Fruit fly (Drosophila melanogaster): Measurements from ENCODE around the gene ND-B8.

The ND-B8 gene

DNA sequence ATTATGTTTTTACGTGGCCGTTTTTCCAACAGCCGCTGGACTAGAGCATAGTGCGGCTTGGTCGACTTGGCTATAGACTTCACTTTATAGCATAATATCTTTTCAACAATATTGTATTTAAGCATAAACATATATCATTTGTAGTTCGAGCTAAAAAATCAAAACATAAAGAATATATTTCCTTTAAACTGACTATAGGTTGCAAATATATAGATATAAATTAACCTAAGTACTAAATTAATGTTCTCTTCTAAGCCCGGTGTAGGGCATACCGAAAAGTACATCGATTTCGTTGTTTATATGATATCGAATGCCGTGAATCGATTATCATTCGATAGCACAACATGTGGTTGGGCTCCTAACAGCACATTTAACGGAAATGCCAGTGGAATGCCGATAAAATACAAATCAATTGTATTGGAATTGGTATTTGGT is 5.8 kb upstream of the ND-B8 start, which contains the start of gene MFS18 (continued):
- TF ChIP-seq Hmr (GFP tag; optimal IDR thresholded peaks at IDR 0.05): peak; percentile 97
- TF ChIP-seq CG3847 (GFP tag; IDR thresholded peaks at IDR 0.05): peak; percentile 97
- peak; percentile 97 for TF ChIP-seq CG7372 (GFP tag; IDR thresholded peaks at IDR 0.05)
- peak; percentile 96 for TF ChIP-seq CG34376 (GFP tag; optimal IDR thresholded peaks at IDR 0.05)
- TF ChIP-seq Tbp (GFP tag; optimal IDR thresholded peaks at IDR 0.05): no peak
- peak; percentile 99 for TF ChIP-seq CG7271 (tag; optimal IDR thresholded peaks at IDR 0.05)
- peak; percentile 77; the same call in 1 of the 2 replicates for TF ChIP-seq amos (GFP tag; IDR thresholded peaks at IDR 0.05; ENCODE audit: partially characterized antibody)
- TF ChIP-seq TFAM (GFP tag; optimal IDR thresholded peaks at IDR 0.05): peak; percentile 94
- TF ChIP-seq Six4 (GFP tag; optimal IDR thresholded peaks at IDR 0.05): peak; percentile 99
- peak in 1 of 3 experiments; percentile 96 for TF ChIP-seq Stat92E (GFP tag; optimal IDR thresholded peaks at IDR 0.05)
- TF ChIP-seq CG11696 (GFP tag; IDR thresholded peaks at IDR 0.05): peak; percentile 97
- TF ChIP-seq nerfin-2 (GFP tag; IDR thresholded peaks at IDR 0.05; ENCODE audit: partially characterized antibody): peak; percentile 90
- TF ChIP-seq CG6272 (GFP tag; IDR thresholded peaks at IDR 0.05): peak; percentile 98
- TF ChIP-seq Aef1 (GFP tag; IDR thresholded peaks at IDR 0.05): peak; percentile 98
- peak; percentile 78 for TF ChIP-seq ac (GFP tag; optimal IDR thresholded peaks at IDR 0.05)
- peak; percentile 96 for TF ChIP-seq bowl (GFP tag; IDR thresholded peaks at IDR 0.05)
- TF ChIP-seq yki (optimal IDR thresholded peaks at IDR 0.05): no peak
- peak; percentile 92 for TF ChIP-seq crc (GFP tag; optimal IDR thresholded peaks at IDR 0.05)
- peak; percentile 86 for TF ChIP-seq CG10321 (GFP tag; IDR thresholded peaks at IDR 0.05)
- peak; percentile 97 for TF ChIP-seq dati (GFP tag; IDR thresholded peaks at IDR 0.05)
- TF ChIP-seq croc (GFP tag; conservative IDR thresholded peaks at IDR 0.05): peak; percentile 98
- TF ChIP-seq CoRest (tag; optimal IDR thresholded peaks at IDR 0.05): peak; percentile 96
- peak; percentile 97 for TF ChIP-seq CG6765 (GFP tag; optimal IDR thresholded peaks at IDR 0.05)
- peak; percentile 96 for TF ChIP-seq CG2120 (GFP tag; optimal IDR thresholded peaks at IDR 0.05)
- TF ChIP-seq HLH3B (GFP tag; IDR thresholded peaks at IDR 0.05): peak; percentile 99
- TF ChIP-seq CG30020 (tag; optimal IDR thresholded peaks at IDR 0.05): peak; percentile 80
- TF ChIP-seq Myb (GFP tag; optimal IDR thresholded peaks at IDR 0.05): peak; percentile 88
- peak; percentile 97 for TF ChIP-seq CG8290 (GFP tag; optimal IDR thresholded peaks at IDR 0.05)
- peak; percentile 20 to 78 for TF ChIP-seq CG8290 (tag; optimal IDR thresholded peaks at IDR 0.05)
- peak; percentile 99 for TF ChIP-seq CG9727 (GFP tag; optimal IDR thresholded peaks at IDR 0.05)
- peak; percentile 97 for TF ChIP-seq caup (GFP tag; optimal IDR thresholded peaks at IDR 0.05; ENCODE audit: severe bottlenecking)
- peak; percentile 99 for TF ChIP-seq dysf (GFP tag; IDR thresholded peaks at IDR 0.05)
- peak; percentile 97 for TF ChIP-seq sens (GFP tag)
- peak; percentile 91 for TF ChIP-seq CG4328 (GFP tag; optimal IDR thresholded peaks at IDR 0.05)
- peak; percentile 95 for TF ChIP-seq Atf-2 (GFP tag; optimal IDR thresholded peaks at IDR 0.05)
- peak; percentile 99 for TF ChIP-seq CG34422 (GFP tag; IDR thresholded peaks at IDR 0.05)
- no peak for TF ChIP-seq CG1832 (GFP tag; optimal IDR thresholded peaks at IDR 0.05)
- peak; percentile 89 for TF ChIP-seq CG7963 (GFP tag; IDR thresholded peaks at IDR 0.05; ENCODE audit: partially characterized antibody)
- peak; percentile 80 for TF ChIP-seq CG15073 (GFP tag; optimal IDR thresholded peaks at IDR 0.05)
- TF ChIP-seq CG18764 (GFP tag; optimal IDR thresholded peaks at IDR 0.05): peak; percentile 99
- TF ChIP-seq CG12744 (GFP tag; optimal IDR thresholded peaks at IDR 0.05): peak; percentile 68
- peak; percentile 99 for TF ChIP-seq slbo (GFP tag; IDR thresholded peaks at IDR 0.05)
- TF ChIP-seq CG11398 (GFP tag; optimal IDR thresholded peaks at IDR 0.05): peak; percentile 35
- TF ChIP-seq Blimp-1 (GFP tag; optimal IDR thresholded peaks at IDR 0.05): peak; percentile 99
- TF ChIP-seq Hr78 (GFP tag; optimal IDR thresholded peaks at IDR 0.05): no peak
- peak; percentile 96 for TF ChIP-seq CG15696 (tag; optimal IDR thresholded peaks at IDR 0.05)
- peak; percentile 65 for TF ChIP-seq ftz-f1 (GFP tag; optimal IDR thresholded peaks at IDR 0.05)
- peak; percentile 74; the same call in 2 of the 3 replicates for TF ChIP-seq CG34224 (GFP tag; IDR thresholded peaks at IDR 0.05; ENCODE audit: partially characterized antibody)
- TF ChIP-seq CG1024 (GFP tag; IDR thresholded peaks at IDR 0.05): peak; percentile 96
- peak; percentile 93 for TF ChIP-seq HLH4C (GFP tag; IDR thresholded peaks at IDR 0.05; ENCODE audit: partially characterized antibody)
- TF ChIP-seq odd (GFP tag; optimal IDR thresholded peaks at IDR 0.05): peak; percentile 85
